Fruit fly (Drosophila melanogaster) whole organism, pupa: Measurements from ENCODE around the gene pit.

Experiments
- CG12605 ChIP-seq: fragments of 200-800 bp; sonication (Bioruptor generic); IDR thresholded peaks from 2 replicates; pipeline ENCODE4 v1.3.6; 2022; ENCODE audit warnings: missing biosample characterization, missing genetic modification characterization
- CG15710 ChIP-seq: fragments of 200-800 bp; sonication (Bioruptor generic); optimal IDR thresholded peaks from 2 replicates; lab custom pipeline; 2018; ENCODE audit warnings: missing biosample characterization, mild to moderate bottlenecking, missing genetic modification characterization, moderate library complexity
- CG32121 ChIP-seq: fragments of 200-800 bp; sonication (Bioruptor generic); IDR thresholded peaks from 2 replicates; pipeline ENCODE4 v1.3.6; 2022; ENCODE audit warnings: missing biosample characterization, missing genetic modification characterization
- CG4496 ChIP-seq: fragments of 200-800 bp; sonication (Bioruptor generic); IDR thresholded peaks from 3 replicates; pipeline ENCODE4 v1.3.6; 2022; ENCODE audit warnings: missing biosample characterization, missing genetic modification characterization
- D1 ChIP-seq: fragments of 200-800 bp; sonication (Bioruptor generic); optimal IDR thresholded peaks from 2 replicates; lab custom pipeline; 2018; ENCODE audit warnings: missing biosample characterization, mild to moderate bottlenecking, missing genetic modification characterization, moderate library complexity
- EcR ChIP-seq: fragments of 200-800 bp; sonication (Bioruptor generic); optimal IDR thresholded peaks from 3 replicates; lab custom pipeline; 2019; ENCODE audit warnings: missing biosample characterization, missing genetic modification characterization, mild to moderate bottlenecking, moderate library complexity, missing genetic modification reagents
- rn ChIP-seq: fragments of 200-800 bp; sonication (Bioruptor generic); IDR thresholded peaks from 2 replicates; pipeline ENCODE4 v1.3.6; 2022; ENCODE audit warnings: missing biosample characterization, missing genetic modification characterization

- TF ChIP-seq CG32121 (GFP tag; lab: Robert Waterston, UW) (no peak), rn (GFP tag; lab: Robert Waterston, UW) (no peak), CG4496 (no peak), D1 (tag; lab: Kevin White, UChicago) (no peak), CG12605 (GFP tag; lab: Robert Waterston, UW) (no peak), EcR (GFP tag; lab: Kevin White, UChicago) (no peak), CG15710 (no peak)
These were observed 19.1 kb downstream of the pit start for dm6 chr3R:22053202-22053601.
